Fruit fly (Drosophila melanogaster): ENCODE data around the gene Rfk.

Gene Rfk

DNA sequence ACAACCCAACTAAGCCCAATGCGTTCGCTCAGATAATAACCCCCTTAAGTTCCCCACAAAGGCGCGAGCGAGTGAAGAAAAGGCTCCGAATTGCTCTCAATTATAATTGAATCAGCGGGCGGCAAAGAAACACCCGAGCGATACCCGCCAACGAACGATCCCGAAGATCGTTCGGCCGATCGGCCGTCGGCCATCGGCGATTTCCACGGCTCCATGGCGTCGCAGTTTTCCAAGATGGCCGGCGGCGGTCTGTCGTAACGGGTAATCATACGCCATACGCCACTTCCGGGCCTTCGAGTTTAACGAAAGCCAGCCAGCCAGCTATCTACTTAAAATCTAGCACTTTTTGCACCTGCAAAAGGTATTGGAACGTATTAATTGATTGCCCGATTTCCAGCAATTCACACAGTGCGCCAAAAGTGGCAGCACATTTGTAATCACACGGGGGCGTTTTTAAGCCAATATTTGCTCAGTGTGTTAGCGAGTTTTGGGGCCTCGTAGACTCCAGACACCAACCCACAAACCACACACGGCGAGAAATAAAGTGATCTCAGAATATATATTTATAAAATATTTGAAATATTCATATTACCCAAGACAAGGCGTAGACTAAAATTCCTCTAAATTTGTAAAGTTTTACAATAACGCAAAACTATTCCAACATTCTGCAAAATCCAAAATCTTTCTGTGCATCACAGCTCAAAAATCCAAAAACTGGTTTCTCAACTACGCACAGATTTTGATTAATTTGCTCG, 20.7 kb downstream of the Rfk start (continued):
- TF ChIP-seq CG17385 (GFP tag; optimal IDR thresholded peaks at IDR 0.05), result peak; percentile 11
- TF ChIP-seq CG4617 (GFP tag; optimal IDR thresholded peaks at IDR 0.05; ENCODE audit: borderline replicate concordance), result no peak
- TF ChIP-seq twi (tag; optimal IDR thresholded peaks at IDR 0.05), result no peak
- TF ChIP-seq wdn (GFP tag; IDR thresholded peaks at IDR 0.05), result 0 out of 2 replicates have a peak, but pooled peaks have one; percentile 10
- no peak for TF ChIP-seq CG17802 (tag; optimal IDR thresholded peaks at IDR 0.05)
- TF ChIP-seq Rfx (GFP tag; IDR thresholded peaks at IDR 0.05), result peak; percentile 88
- TF ChIP-seq prd (optimal IDR thresholded peaks at IDR 0.05), result no peak
- peak; percentile 61 for TF ChIP-seq prd (GFP tag; IDR thresholded peaks at IDR 0.05)
- TF ChIP-seq CG10267 (tag; optimal IDR thresholded peaks at IDR 0.05), result no peak
- peak; percentile 89 for TF ChIP-seq Med (GFP tag)
- TF ChIP-seq danr (GFP tag; IDR thresholded peaks at IDR 0.05), result no peak
- no peak for TF ChIP-seq CG17359 (tag; optimal IDR thresholded peaks at IDR 0.05)
- TF ChIP-seq CG7928 (GFP tag; optimal IDR thresholded peaks at IDR 0.05), result peak; percentile 12
- no peak for TF ChIP-seq Hr78 (GFP tag; optimal IDR thresholded peaks at IDR 0.05)
- no peak for TF ChIP-seq inv (GFP tag; IDR thresholded peaks at IDR 0.05; ENCODE audit: partially characterized antibody)
- TF ChIP-seq CG2199 (GFP tag; IDR thresholded peaks at IDR 0.05), result no peak
- no peak for TF ChIP-seq pan (optimal IDR thresholded peaks at IDR 0.05)
- TF ChIP-seq pan (GFP tag; optimal IDR thresholded peaks at IDR 0.05 in 1 of 2, IDR thresholded peaks at IDR 0.05 in 1 of 2), result peak in 1 of 2 experiments; percentile 54
- peak; percentile 92 for TF ChIP-seq phol (tag; optimal IDR thresholded peaks at IDR 0.05)
- TF ChIP-seq CG11085 (GFP tag; IDR thresholded peaks at IDR 0.05), result peak; percentile 58; the same call in 1 of the 2 replicates
- TF ChIP-seq CG11560 (tag; IDR thresholded peaks at IDR 0.05), result peak; percentile 58; the same call in 2 of the 3 replicates
- peak; percentile 67 for TF ChIP-seq Ets97D (GFP tag; optimal IDR thresholded peaks at IDR 0.05)
- no peak for TF ChIP-seq nerfin-2 (GFP tag; IDR thresholded peaks at IDR 0.05; ENCODE audit: partially characterized antibody)
- TF ChIP-seq br (optimal IDR thresholded peaks at IDR 0.05), result no peak
- peak; percentile 49 for TF ChIP-seq CG9817 (tag; optimal IDR thresholded peaks at IDR 0.05)
- peak; percentile 42; the same call in 1 of the 2 replicates for TF ChIP-seq CG14014 (GFP tag; IDR thresholded peaks at IDR 0.05)
- TF ChIP-seq CG9932 (GFP tag; IDR thresholded peaks at IDR 0.05), result peak; percentile 76
- no peak for TF ChIP-seq Antp (GFP tag; optimal IDR thresholded peaks at IDR 0.05)
- TF ChIP-seq CG1529 (GFP tag; optimal IDR thresholded peaks at IDR 0.05), result no peak
- TF ChIP-seq CG6765 (GFP tag; optimal IDR thresholded peaks at IDR 0.05), result peak; percentile 24
- peak in 1 of 2 experiments; percentile 41 for TF ChIP-seq Pdp1 (GFP tag; optimal IDR thresholded peaks at IDR 0.05)
- peak; percentile 36 for TF ChIP-seq CG15011 (GFP tag; optimal IDR thresholded peaks at IDR 0.05)
- no peak for TF ChIP-seq CG1792 (GFP tag; optimal IDR thresholded peaks at IDR 0.05)
- TF ChIP-seq dmrt99B (tag; optimal IDR thresholded peaks at IDR 0.05), result peak; percentile 48
- TF ChIP-seq CG8388 (GFP tag; optimal IDR thresholded peaks at IDR 0.05), result peak; percentile 4
- peak; percentile 2 for TF ChIP-seq Sox102F (GFP tag; optimal IDR thresholded peaks at IDR 0.05)
- peak; percentile 50 for TF ChIP-seq CG3281 (GFP tag; optimal IDR thresholded peaks at IDR 0.05)
- TF ChIP-seq fu2 (GFP tag; optimal IDR thresholded peaks at IDR 0.05), result no peak
- peak; percentile 25; the same call in 1 of the 2 replicates for TF ChIP-seq CG7372 (GFP tag; IDR thresholded peaks at IDR 0.05)
- peak; percentile 26 for TF ChIP-seq Sox100B (GFP tag; optimal IDR thresholded peaks at IDR 0.05)
- TF ChIP-seq Scr (GFP tag; IDR thresholded peaks at IDR 0.05; ENCODE audit: partially characterized antibody), result no peak
- peak; percentile 50; the same call in 1 of the 2 replicates for TF ChIP-seq MBD-R2 (GFP tag; IDR thresholded peaks at IDR 0.05)
- TF ChIP-seq CG16779 (GFP tag; IDR thresholded peaks at IDR 0.05), result peak; percentile 48; the same call in 1 of the 2 replicates
- TF ChIP-seq CG34422 (GFP tag; IDR thresholded peaks at IDR 0.05), result peak; percentile 59; the same call in 1 of the 3 replicates
- peak; percentile 69 for TF ChIP-seq CG10543 (GFP tag; optimal IDR thresholded peaks at IDR 0.05)
- peak; percentile 43 for TF ChIP-seq CG7839 (tag; optimal IDR thresholded peaks at IDR 0.05)
- peak; percentile 57 for TF ChIP-seq CG10147 (GFP tag; optimal IDR thresholded peaks at IDR 0.05)
- peak; percentile 49 for TF ChIP-seq ind (GFP tag; optimal IDR thresholded peaks at IDR 0.05)
- TF ChIP-seq dysf (GFP tag; IDR thresholded peaks at IDR 0.05), result peak; percentile 77
